Worm (Caenorhabditis elegans): ENCODE measurements around the gene Y48G9A.7.

Y48G9A.7 gene

DNA sequence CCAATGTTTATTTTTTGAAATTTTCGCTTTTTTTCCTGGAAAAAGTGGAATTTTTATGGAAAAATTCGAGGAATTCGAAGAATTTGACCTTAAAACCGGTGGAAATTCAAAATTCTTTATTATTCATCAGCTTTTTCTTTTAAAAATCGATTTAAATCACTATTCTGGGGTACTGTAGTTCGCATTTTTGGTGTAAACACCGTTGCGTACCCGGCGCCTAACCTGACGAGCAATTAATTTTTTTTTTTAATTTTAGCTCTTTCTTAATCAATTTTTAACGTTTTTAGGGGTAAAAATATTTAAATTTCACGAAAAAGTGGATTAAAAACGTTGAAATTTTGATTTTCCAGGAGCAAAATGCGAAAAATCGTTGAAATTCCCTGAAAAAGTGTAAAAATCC lies 23.6 kb downstream of the Y48G9A.7 start:
- TF ChIP-seq zfp-3 (GFP tag; conservative IDR thresholded peaks at IDR 0.05) (no peak), zag-1 (tag; optimal IDR thresholded peaks at IDR 0.05) (no peak), spr-3 (GFP tag; optimal IDR thresholded peaks at IDR 0.05) (no peak), mep-1 (tag; optimal IDR thresholded peaks at IDR 0.05) (no peak)

DNA sequence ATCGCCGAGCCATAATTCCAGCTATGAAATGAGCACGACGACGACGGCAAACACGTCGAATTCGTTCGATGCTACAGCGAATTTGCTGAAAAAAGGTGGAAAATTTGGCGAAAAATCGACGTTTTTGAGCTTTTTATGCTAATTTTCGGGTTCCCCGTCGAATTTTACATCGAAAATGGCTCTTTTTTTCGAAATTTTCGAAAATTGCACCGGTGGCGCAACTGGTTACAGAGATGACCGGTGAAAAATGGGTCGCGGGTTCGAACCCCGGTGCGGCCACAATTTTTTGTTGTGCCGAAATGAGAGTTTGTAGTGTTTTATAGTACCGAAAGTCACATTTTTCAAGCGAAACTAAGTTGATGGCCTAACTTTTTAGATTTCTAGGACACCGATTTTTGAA lies 27.1 kb downstream of the Y48G9A.7 start:
- TF ChIP-seq dve-1 (tag; optimal IDR thresholded peaks at IDR 0.05; ENCODE audit: insufficient read depth), result no peak
- 0 out of 2 replicates have a peak, but pooled peaks have one; percentile 15 for TF ChIP-seq php-3 (GFP tag; IDR thresholded peaks at IDR 0.05)

DNA sequence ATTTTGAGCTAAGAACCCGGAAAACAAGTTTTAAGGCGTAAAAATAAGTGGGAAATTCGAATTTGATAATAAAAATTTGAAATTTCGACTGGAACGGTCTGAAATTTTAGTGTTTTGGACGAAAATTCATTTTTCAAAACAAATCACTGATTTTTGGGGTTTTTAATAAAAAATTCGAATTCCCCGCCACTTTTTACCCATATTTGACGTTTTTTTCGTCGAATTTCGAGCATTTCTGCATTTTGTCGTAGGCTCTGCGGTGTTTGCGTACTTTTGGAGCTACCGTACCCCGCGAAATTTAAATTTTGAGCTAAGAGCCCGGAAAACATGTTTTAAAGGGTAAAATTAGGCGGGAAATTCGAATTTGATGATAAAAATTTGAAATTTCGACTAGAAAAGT lies 40.2 kb downstream of the Y48G9A.7 start:
- TF ChIP-seq pha-4 (GFP tag; IDR thresholded peaks at IDR 0.05) (no peak), pha-4 (tag; optimal IDR thresholded peaks at IDR 0.05) (no peak), lsy-2 (tag; optimal IDR thresholded peaks at IDR 0.05) (peak in 1 of 2 experiments; percentile 54), attf-4 (tag; optimal IDR thresholded peaks at IDR 0.05) (no peak), lin-13 (GFP tag; optimal IDR thresholded peaks at IDR 0.05) (peak; percentile 70), D1046.2 (GFP tag; IDR thresholded peaks at IDR 0.05) (no peak), mep-1 (tag; optimal IDR thresholded peaks at IDR 0.05) (peak; percentile 5), ztf-11 (tag; optimal IDR thresholded peaks at IDR 0.05) (no peak)

DNA sequence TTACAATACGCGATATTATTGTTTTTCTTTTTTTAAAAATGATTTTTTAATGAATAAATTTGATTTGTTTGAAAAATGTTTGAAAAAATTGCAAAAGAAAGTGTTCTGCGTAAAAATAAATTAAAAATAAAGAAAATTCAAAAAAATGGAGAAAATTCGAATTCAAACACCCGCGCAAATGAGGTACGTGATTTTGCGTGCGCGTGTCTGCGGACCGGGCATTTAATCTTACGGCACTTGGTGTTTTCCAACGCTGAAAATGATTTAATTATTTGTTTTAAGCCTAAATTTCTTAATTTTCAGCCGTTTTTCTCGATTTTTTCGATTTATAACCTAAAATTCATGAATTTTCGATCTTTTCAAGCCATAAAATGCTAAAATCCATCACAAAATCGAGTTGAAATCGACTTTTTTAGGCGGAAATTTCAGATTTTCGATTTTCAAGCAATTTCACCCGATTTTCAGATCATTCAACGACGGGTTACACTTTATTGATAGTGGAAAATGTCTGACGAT lies 41.2 kb downstream of the Y48G9A.7 start, which contains the start of gene gcn-1:
Gene gcn-1 (plus strand): TSS at position 466 of the 516 bp plus-strand sequence.
- TF ChIP-seq pqm-1 (tag; optimal IDR thresholded peaks at IDR 0.05) (no peak), nhr-237 (tag; optimal IDR thresholded peaks at IDR 0.05) (no peak), F49E8.2 (tag; optimal IDR thresholded peaks at IDR 0.05; ENCODE audit: borderline replicate concordance) (peak; percentile 19), daf-12 (tag; optimal IDR thresholded peaks at IDR 0.05) (no peak), ceh-28 (tag; optimal IDR thresholded peaks at IDR 0.05) (no peak), F37D6.2 (tag; optimal IDR thresholded peaks at IDR 0.05) (no peak), nhr-41 (GFP tag; IDR thresholded peaks at IDR 0.05) (no peak), ama-1 (optimal IDR thresholded peaks at IDR 0.05) (no peak), F26F4.8 (GFP tag; conservative IDR thresholded peaks at IDR 0.05) (no peak), lin-29 (GFP tag; IDR thresholded peaks at IDR 0.05) (no peak), nhr-11 (tag; optimal IDR thresholded peaks at IDR 0.05) (no peak), madf-9 (GFP tag; conservative IDR thresholded peaks at IDR 0.05) (no peak), gei-8 (GFP tag; optimal IDR thresholded peaks at IDR 0.05) (no peak), snpc-1.2 (GFP tag; IDR thresholded peaks at IDR 0.05) (no peak), rbr-2 (tag; optimal IDR thresholded peaks at IDR 0.05) (peak; percentile 8), unc-130 (GFP tag; optimal IDR thresholded peaks at IDR 0.05) (no peak), daf-8 (GFP tag; IDR thresholded peaks at IDR 0.05) (no peak), unc-39 (tag; optimal IDR thresholded peaks at IDR 0.05) (no peak), ceh-82 (tag; optimal IDR thresholded peaks at IDR 0.05) (no peak), unc-62 (GFP tag; optimal IDR thresholded peaks at IDR 0.05 in 1 of 2) (peak in 1 of 2 experiments; percentile 82), unc-62 (tag; optimal IDR thresholded peaks at IDR 0.05) (no peak), skn-1 (tag; optimal IDR thresholded peaks at IDR 0.05) (no peak), lim-7 (GFP tag; IDR thresholded peaks at IDR 0.05) (no peak), pha-4 (GFP tag; IDR thresholded peaks at IDR 0.05) (peak; percentile 13; the same call in 1 of the 2 replicates), pha-4 (tag; optimal IDR thresholded peaks at IDR 0.05) (no peak), zip-2 (tag; optimal IDR thresholded peaks at IDR 0.05) (no peak), dmd-9 (GFP tag; IDR thresholded peaks at IDR 0.05) (no peak), sdz-12 (GFP tag; optimal IDR thresholded peaks at IDR 0.05) (no peak), zip-11 (GFP tag; IDR thresholded peaks at IDR 0.05) (no peak), vab-7 (GFP tag; IDR thresholded peaks at IDR 0.05) (no peak), jun-1 (tag; optimal IDR thresholded peaks at IDR 0.05) (no peak), php-3 (GFP tag; IDR thresholded peaks at IDR 0.05) (no peak), ces-1 (GFP tag; optimal IDR thresholded peaks at IDR 0.05) (peak; percentile 53), saeg-2 (GFP tag; IDR thresholded peaks at IDR 0.05) (no peak), F10B5.3 (tag; optimal IDR thresholded peaks at IDR 0.05) (no peak), zag-1 (tag; optimal IDR thresholded peaks at IDR 0.05) (no peak), ZK337.2 (GFP tag; IDR thresholded peaks at IDR 0.05) (no peak), nhr-10 (tag; optimal IDR thresholded peaks at IDR 0.05) (no peak), nhr-48 (tag; optimal IDR thresholded peaks at IDR 0.05) (no peak)

Measured in whole organism, L4 larva.